2 fruit fly cellular contexts compared by ENCODE assay signal in the genomic region with DNA sequence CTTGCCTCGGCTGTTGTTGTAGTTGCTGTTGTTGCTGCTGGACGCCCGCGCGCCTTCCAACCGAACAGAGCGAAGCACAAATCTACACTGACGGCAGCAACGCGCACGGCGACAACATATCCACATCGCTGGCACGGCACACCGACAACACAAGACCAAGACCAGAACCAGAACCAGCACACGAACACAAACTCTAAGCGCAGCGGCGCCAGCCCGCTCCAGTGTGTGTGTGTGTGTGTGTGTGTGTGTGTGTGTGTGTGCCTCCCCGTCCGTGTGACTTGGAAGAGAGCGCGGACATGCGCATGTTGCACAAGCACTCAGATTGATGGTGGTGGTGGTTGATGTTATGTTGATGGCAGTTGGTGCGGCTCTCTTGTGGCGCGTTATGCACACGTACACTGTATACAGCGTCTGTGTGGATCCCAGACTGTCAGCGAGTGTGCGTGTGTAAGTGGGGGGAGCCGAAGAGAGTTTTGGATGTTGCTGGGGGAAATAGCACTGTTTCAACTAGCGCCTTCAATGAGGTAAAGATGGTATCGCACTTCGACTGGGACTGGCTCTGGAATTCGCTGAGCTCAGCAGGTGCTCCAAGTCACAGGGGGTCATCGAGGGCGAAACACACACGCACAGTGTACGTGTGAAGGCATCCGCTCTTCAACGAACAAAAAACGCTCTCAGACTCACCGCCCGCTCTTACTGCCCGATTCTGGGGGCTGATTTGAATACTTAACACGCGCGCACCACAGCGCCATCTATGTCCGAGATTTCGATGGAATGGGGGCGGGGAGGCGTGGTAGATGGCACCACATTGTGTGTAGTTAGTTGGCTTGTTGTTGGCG.
TF ChIP-seq lines count a peak whose summit lies in the region.

No protein-coding gene starts in this region.

TF ChIP-seq in whole organism, embryonic, 481 proteins besides CTCF, POLR2A, EP300 and RAD21 (continued from another document and continues in another):
- TF ChIP-seq Atf6 (GFP tag; IDR thresholded peaks at IDR 0.05; lab: Robert Waterston, UW) (no peak; the same call in 1 of the 2 replicates), Scr (GFP tag; IDR thresholded peaks at IDR 0.05; lab: Robert Waterston, UW; ENCODE audit: partially characterized antibody) (peak; percentile 22; the same call in 1 of the 2 replicates), cato (GFP tag; optimal IDR thresholded peaks at IDR 0.05; lab: Kevin White, UChicago; ENCODE audit: borderline replicate concordance) (no peak), CG15479 (GFP tag; optimal IDR thresholded peaks at IDR 0.05; lab: Kevin White, UChicago) (peak; percentile 53), CG16863 (GFP tag; optimal IDR thresholded peaks at IDR 0.05; lab: Kevin White, UChicago) (no peak), Awh (GFP tag; IDR thresholded peaks at IDR 0.05; lab: Robert Waterston, UW) (no peak), cg (GFP tag; optimal IDR thresholded peaks at IDR 0.05; lab: Kevin White, UChicago) (peak; percentile 99), CG15073 (GFP tag; optimal IDR thresholded peaks at IDR 0.05; lab: Kevin White, UChicago) (peak; percentile 50), Xrp1 (GFP tag; IDR thresholded peaks at IDR 0.05; lab: Robert Waterston, UW) (no peak), CG33557 (GFP tag; optimal IDR thresholded peaks at IDR 0.05; lab: Kevin White, UChicago) (no peak), Hmr (GFP tag; optimal IDR thresholded peaks at IDR 0.05; lab: Kevin White, UChicago) (no peak), Aef1 (GFP tag; IDR thresholded peaks at IDR 0.05; lab: Robert Waterston, UW) (peak; percentile 11; the same call in 1 of the 3 replicates), knrl (GFP tag; IDR thresholded peaks at IDR 0.05; lab: Robert Waterston, UW; ENCODE audit: partially characterized antibody) (no peak), bowl (GFP tag; IDR thresholded peaks at IDR 0.05; lab: Robert Waterston, UW) (no peak), sr (GFP tag; IDR thresholded peaks at IDR 0.05; lab: Robert Waterston, UW) (no peak), mirr (GFP tag; optimal IDR thresholded peaks at IDR 0.05; lab: Kevin White, UChicago) (no peak), cad (GFP tag; optimal IDR thresholded peaks at IDR 0.05; lab: Kevin White, UChicago) (no peak), Dref (GFP tag; IDR thresholded peaks at IDR 0.05; lab: Robert Waterston, UW) (peak; percentile 43), ERR (GFP tag; optimal IDR thresholded peaks at IDR 0.05; lab: Kevin White, UChicago) (no peak), CG1832 (GFP tag; optimal IDR thresholded peaks at IDR 0.05; lab: Kevin White, UChicago) (no peak), CG34376 (GFP tag; optimal IDR thresholded peaks at IDR 0.05; lab: Kevin White, UChicago) (no peak), br (optimal IDR thresholded peaks at IDR 0.05; lab: Kevin White, UChicago) (no peak), Pdp1 (GFP tag; optimal IDR thresholded peaks at IDR 0.05; lab: Kevin White, UChicago) (peak in 1 of 2 experiments; percentile 67), C15 (GFP tag; IDR thresholded peaks at IDR 0.05; lab: Robert Waterston, UW) (no peak), CG2199 (GFP tag; IDR thresholded peaks at IDR 0.05; lab: Robert Waterston, UW) (no peak), sens (GFP tag; lab: Kevin White, UChicago) (peak; percentile 84), Dip2 (GFP tag; IDR thresholded peaks at IDR 0.05; lab: Robert Waterston, UW) (peak; percentile 88), Elba2 (GFP tag; optimal IDR thresholded peaks at IDR 0.05; lab: Kevin White, UChicago) (no peak), bbx (GFP tag; IDR thresholded peaks at IDR 0.05; lab: Robert Waterston, UW; ENCODE audit: partially characterized antibody) (peak; percentile 24), CG4360 (GFP tag; IDR thresholded peaks at IDR 0.05; lab: Robert Waterston, UW) (peak; percentile 93), Lhr (GFP tag; optimal IDR thresholded peaks at IDR 0.05; lab: Kevin White, UChicago) (no peak), CG5953 (GFP tag; IDR thresholded peaks at IDR 0.05; lab: Robert Waterston, UW) (no peak), CG15269 (tag; optimal IDR thresholded peaks at IDR 0.05; lab: Kevin White, UChicago) (no peak), CG4730 (GFP tag; IDR thresholded peaks at IDR 0.05; lab: Robert Waterston, UW) (no peak), CG9932 (GFP tag; IDR thresholded peaks at IDR 0.05; lab: Robert Waterston, UW) (no peak), CG14050 (GFP tag; IDR thresholded peaks at IDR 0.05; lab: Robert Waterston, UW) (no peak), CG18262 (tag; optimal IDR thresholded peaks at IDR 0.05; lab: Kevin White, UChicago) (no peak), ken (GFP tag; IDR thresholded peaks at IDR 0.05; lab: Robert Waterston, UW) (no peak), CG3995 (GFP tag; optimal IDR thresholded peaks at IDR 0.05; lab: Kevin White, UChicago) (no peak), ash1 (GFP tag; optimal IDR thresholded peaks at IDR 0.05; lab: Kevin White, UChicago) (peak; percentile 28), Kr (GFP tag; optimal IDR thresholded peaks at IDR 0.05; lab: Kevin White, UChicago) (no peak), sd (tag; optimal IDR thresholded peaks at IDR 0.05; lab: Kevin White, UChicago) (peak; percentile 50), sug (tag; optimal IDR thresholded peaks at IDR 0.05; lab: Kevin White, UChicago) (no peak), E2f2 (GFP tag; IDR thresholded peaks at IDR 0.05; lab: Robert Waterston, UW) (peak; percentile 13; the same call in 1 of the 2 replicates), CG3163 (GFP tag; optimal IDR thresholded peaks at IDR 0.05; lab: Kevin White, UChicago) (peak; percentile 99), CG9797 (GFP tag; optimal IDR thresholded peaks at IDR 0.05; lab: Kevin White, UChicago) (no peak), Trl (optimal IDR thresholded peaks at IDR 0.05; lab: Kevin White, UChicago) (peak; percentile 86 to 93), Trl (GFP tag; optimal IDR thresholded peaks at IDR 0.05; lab: Kevin White, UChicago) (peak; percentile 3), CG30020 (tag; optimal IDR thresholded peaks at IDR 0.05; lab: Kevin White, UChicago) (no peak), Opbp (GFP tag; IDR thresholded peaks at IDR 0.05; lab: Robert Waterston, UW; ENCODE audit: partially characterized antibody) (peak; percentile 46; the same call in 2 of the 3 replicates), p53 (GFP tag; optimal IDR thresholded peaks at IDR 0.05; lab: Kevin White, UChicago) (no peak), Nf-YB (GFP tag; optimal IDR thresholded peaks at IDR 0.05; lab: Kevin White, UChicago) (peak; percentile 76), al (GFP tag; IDR thresholded peaks at IDR 0.05; lab: Robert Waterston, UW) (no peak), CG4854 (GFP tag; optimal IDR thresholded peaks at IDR 0.05; lab: Kevin White, UChicago) (no peak), tup (GFP tag; optimal IDR thresholded peaks at IDR 0.05; lab: Kevin White, UChicago) (no peak), CG12942 (GFP tag; optimal IDR thresholded peaks at IDR 0.05; lab: Kevin White, UChicago) (no peak), da (GFP tag; optimal IDR thresholded peaks at IDR 0.05; lab: Kevin White, UChicago) (no peak), CG4617 (GFP tag; optimal IDR thresholded peaks at IDR 0.05; lab: Kevin White, UChicago; ENCODE audit: borderline replicate concordance) (no peak), Abd-B (GFP tag; optimal IDR thresholded peaks at IDR 0.05; lab: Kevin White, UChicago) (no peak), corto (GFP tag; optimal IDR thresholded peaks at IDR 0.05; lab: Kevin White, UChicago) (no peak), Mad (GFP tag; optimal IDR thresholded peaks at IDR 0.05; lab: Kevin White, UChicago) (no peak), CG15514 (GFP tag; optimal IDR thresholded peaks at IDR 0.05; lab: Kevin White, UChicago) (peak; percentile 31)

TF ChIP-seq in whole organism, wandering third instar larva, 38 proteins besides CTCF, POLR2A, EP300 and RAD21 (continued from another document):
- TF ChIP-seq ey (GFP tag; optimal IDR thresholded peaks at IDR 0.05; lab: Kevin White, UChicago) (no peak), Abd-B (GFP tag; optimal IDR thresholded peaks at IDR 0.05; lab: Kevin White, UChicago) (peak; percentile 68)
